Fruit fly (Drosophila melanogaster) whole organism, pupa: Measurements from ENCODE around the gene Ptp99A.

Experiments
- CG10348 ChIP-seq: fragments of 200-800 bp; sonication (Bioruptor generic); IDR thresholded peaks from 2 replicates; pipeline ENCODE4 v1.3.6; 2022; ENCODE audit warnings: missing biosample characterization, missing genetic modification characterization
- CG12605 ChIP-seq: fragments of 200-800 bp; sonication (Bioruptor generic); IDR thresholded peaks from 2 replicates; pipeline ENCODE4 v1.3.6; 2022; ENCODE audit warnings: missing biosample characterization, missing genetic modification characterization
- CG13204 ChIP-seq: fragments of 200-800 bp; sonication (Bioruptor generic); optimal IDR thresholded peaks from 2 replicates; lab custom pipeline; 2018; ENCODE audit warnings: missing biosample characterization, mild to moderate bottlenecking, missing genetic modification characterization, moderate library complexity
- CG14655 ChIP-seq: fragments of 200-800 bp; sonication (Bioruptor generic); optimal IDR thresholded peaks from 3 replicates; lab custom pipeline; 2017; ENCODE audit warnings: mild to moderate bottlenecking, missing biosample characterization, missing genetic modification reagents, missing genetic modification characterization
- CG15710 ChIP-seq: fragments of 200-800 bp; sonication (Bioruptor generic); optimal IDR thresholded peaks from 2 replicates; lab custom pipeline; 2018; ENCODE audit warnings: missing biosample characterization, mild to moderate bottlenecking, missing genetic modification characterization, moderate library complexity
- CG17806 ChIP-seq: fragments of 200-800 bp; sonication (Bioruptor generic); optimal IDR thresholded peaks from 2 replicates; lab custom pipeline; 2018; ENCODE audit warnings: missing biosample characterization, mild to moderate bottlenecking, missing genetic modification characterization, moderate library complexity
- CG32121 ChIP-seq: fragments of 200-800 bp; sonication (Bioruptor generic); IDR thresholded peaks from 2 replicates; pipeline ENCODE4 v1.3.6; 2022; ENCODE audit warnings: missing biosample characterization, missing genetic modification characterization
- CG34367 ChIP-seq: fragments of 200-800 bp; sonication (Bioruptor generic); optimal IDR thresholded peaks from 2 replicates; lab custom pipeline; 2018; ENCODE audit warnings: missing biosample characterization, mild to moderate bottlenecking, missing genetic modification characterization
- CG4496 ChIP-seq: fragments of 200-800 bp; sonication (Bioruptor generic); IDR thresholded peaks from 3 replicates; pipeline ENCODE4 v1.3.6; 2022; ENCODE audit warnings: missing biosample characterization, missing genetic modification characterization
- CG8159 ChIP-seq: fragments of 200-800 bp; sonication (Bioruptor generic); optimal IDR thresholded peaks from 3 replicates; lab custom pipeline; 2018; ENCODE audit warnings: missing biosample characterization, mild to moderate bottlenecking, missing genetic modification characterization, moderate library complexity
- CG8301 ChIP-seq: fragments of 200-800 bp; sonication (Bioruptor generic); optimal IDR thresholded peaks from 2 replicates; lab custom pipeline; 2018; ENCODE audit warnings: missing biosample characterization, mild to moderate bottlenecking, missing genetic modification characterization
- CG9948 ChIP-seq: fragments of 200-800 bp; sonication (Bioruptor generic); optimal IDR thresholded peaks from 2 replicates; lab custom pipeline; 2018; ENCODE audit warnings: missing biosample characterization, mild to moderate bottlenecking, missing genetic modification characterization, moderate library complexity
- D1 ChIP-seq: fragments of 200-800 bp; sonication (Bioruptor generic); optimal IDR thresholded peaks from 2 replicates; lab custom pipeline; 2018; ENCODE audit warnings: missing biosample characterization, mild to moderate bottlenecking, missing genetic modification characterization, moderate library complexity
- EcR ChIP-seq: fragments of 200-800 bp; sonication (Bioruptor generic); optimal IDR thresholded peaks from 3 replicates; lab custom pipeline; 2019; ENCODE audit warnings: missing biosample characterization, missing genetic modification characterization, mild to moderate bottlenecking, moderate library complexity, missing genetic modification reagents
- Ets98B ChIP-seq: fragments of 200-800 bp; sonication (Bioruptor generic); IDR thresholded peaks from 2 replicates; pipeline ENCODE4 v1.3.6; 2022; ENCODE audit warnings: missing biosample characterization, missing genetic modification characterization
- Pif1A ChIP-seq: fragments of 200-800 bp; sonication (Bioruptor generic); optimal IDR thresholded peaks from 3 replicates; lab custom pipeline; 2016; ENCODE audit warnings: missing biosample characterization, missing genetic modification characterization
- Pif1B ChIP-seq: fragments of 200-800 bp; sonication (Bioruptor generic); optimal IDR thresholded peaks from 3 replicates; lab custom pipeline; 2016; ENCODE audit warnings: missing biosample characterization, missing genetic modification characterization
- Snoo ChIP-seq: fragments of 200-800 bp; sonication (Bioruptor generic); optimal IDR thresholded peaks from 3 replicates; lab custom pipeline; 2017; ENCODE audit warnings: missing biosample characterization, mild to moderate bottlenecking, missing genetic modification characterization, inconsistent platforms
- fd96Ca ChIP-seq: fragments of 200-800 bp; sonication (Bioruptor generic); IDR thresholded peaks from 3 replicates; pipeline ENCODE4 v1.3.6; 2022; ENCODE audit warnings: missing biosample characterization, missing genetic modification characterization
- gl ChIP-seq: fragments of 200-800 bp; sonication (Bioruptor generic); optimal IDR thresholded peaks from 2 replicates; lab custom pipeline; 2018; ENCODE audit warnings: missing biosample characterization, mild to moderate bottlenecking, missing genetic modification characterization
- rn ChIP-seq: fragments of 200-800 bp; sonication (Bioruptor generic); IDR thresholded peaks from 2 replicates; pipeline ENCODE4 v1.3.6; 2022; ENCODE audit warnings: missing biosample characterization, missing genetic modification characterization

Gene Ptp99A

DNA sequence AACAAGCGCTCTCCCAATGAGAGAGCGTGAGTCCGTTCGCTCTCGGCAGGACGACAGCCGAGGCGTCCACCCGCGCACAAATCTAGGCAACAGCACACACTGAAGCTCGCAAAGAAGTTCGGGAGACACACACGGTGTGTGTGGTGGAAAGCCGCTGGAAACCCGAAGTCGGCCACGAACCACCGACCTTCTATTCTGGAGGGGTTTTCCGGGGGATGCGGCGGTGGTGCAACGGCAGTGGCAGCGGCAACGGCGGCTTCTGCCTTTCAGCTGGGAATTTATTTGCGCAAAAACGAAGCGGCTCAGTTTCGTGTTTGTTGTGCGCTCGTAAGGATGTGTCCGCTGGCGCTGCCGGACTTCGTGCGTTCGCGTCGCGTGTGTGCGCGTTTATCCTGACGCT, at the start of gene Ptp99A:
TSS of gene Ptp99A (plus strand) at position 305 of the 400 bp plus-strand sequence.
- TF ChIP-seq CG13204 (GFP tag; lab: Kevin White, UChicago) (peak; percentile 65), CG8159 (tag; lab: Kevin White, UChicago) (no peak)

DNA sequence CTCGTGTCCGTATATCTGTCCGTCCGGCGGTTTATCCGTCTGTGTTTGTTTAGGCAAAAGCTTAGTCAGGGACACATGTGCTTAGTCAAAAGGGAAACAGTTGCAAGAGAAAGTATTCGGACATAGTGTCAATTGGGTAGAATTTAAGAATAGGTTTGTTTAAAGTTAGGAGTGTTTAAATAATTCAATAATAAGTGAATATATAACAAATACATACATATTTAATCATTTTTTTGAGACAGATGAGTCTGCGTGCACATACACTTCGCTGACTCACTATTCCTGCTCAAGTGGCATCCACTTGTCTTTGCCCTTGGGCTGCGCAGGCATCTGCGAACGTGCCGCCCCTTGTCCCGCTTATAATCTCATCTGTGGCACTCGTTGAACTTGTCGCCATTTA, 48.8 kb upstream of the Ptp99A start:
- no peak for TF ChIP-seq Pif1B (GFP tag; lab: Kevin White, UChicago)
- TF ChIP-seq CG8301 (tag; lab: Kevin White, UChicago), result no peak
- no peak for TF ChIP-seq CG34367 (tag; lab: Kevin White, UChicago)
- TF ChIP-seq CG4496 (GFP tag; lab: Robert Waterston, UW), result no peak
- no peak for TF ChIP-seq rn
- no peak for TF ChIP-seq CG13204 (GFP tag; lab: Kevin White, UChicago)
- no peak for TF ChIP-seq Snoo (tag; lab: Kevin White, UChicago)
- TF ChIP-seq CG10348, result no peak
- TF ChIP-seq EcR (GFP tag; lab: Kevin White, UChicago), result no peak
- TF ChIP-seq CG17806 (tag; lab: Kevin White, UChicago), result no peak
- TF ChIP-seq Ets98B (GFP tag; lab: Robert Waterston, UW), result no peak

DNA sequence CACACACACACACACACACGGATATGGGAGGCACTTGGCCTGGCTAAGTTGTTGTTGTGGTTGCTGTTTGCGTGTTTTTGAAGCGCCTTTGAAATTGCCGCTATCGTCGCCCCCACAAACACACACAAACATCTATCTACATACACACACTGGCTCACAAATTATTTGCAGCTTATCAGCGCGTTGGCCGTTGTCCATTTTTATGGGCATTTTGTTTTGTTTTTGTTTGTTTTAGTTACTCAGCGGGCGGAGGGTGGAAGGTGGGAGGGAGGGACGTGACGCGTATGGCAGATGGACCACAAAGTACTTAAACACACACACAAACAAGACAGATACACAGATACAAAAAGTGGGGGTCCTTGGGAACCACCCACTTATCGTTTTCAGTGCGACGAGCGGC, 24.0 kb upstream of the Ptp99A start:
- TF ChIP-seq fd96Ca (GFP tag; lab: Robert Waterston, UW), result no peak
- no peak for TF ChIP-seq rn
- TF ChIP-seq Pif1B (GFP tag; lab: Kevin White, UChicago), result no peak
- no peak for TF ChIP-seq CG17806 (tag; lab: Kevin White, UChicago)
- no peak for TF ChIP-seq Pif1A (GFP tag; lab: Kevin White, UChicago)
- no peak for TF ChIP-seq CG32121 (GFP tag; lab: Robert Waterston, UW)
- TF ChIP-seq CG14655, result no peak
- TF ChIP-seq CG8159 (tag; lab: Kevin White, UChicago), result no peak
- TF ChIP-seq D1 (tag; lab: Kevin White, UChicago), result no peak
- no peak for TF ChIP-seq CG10348

DNA sequence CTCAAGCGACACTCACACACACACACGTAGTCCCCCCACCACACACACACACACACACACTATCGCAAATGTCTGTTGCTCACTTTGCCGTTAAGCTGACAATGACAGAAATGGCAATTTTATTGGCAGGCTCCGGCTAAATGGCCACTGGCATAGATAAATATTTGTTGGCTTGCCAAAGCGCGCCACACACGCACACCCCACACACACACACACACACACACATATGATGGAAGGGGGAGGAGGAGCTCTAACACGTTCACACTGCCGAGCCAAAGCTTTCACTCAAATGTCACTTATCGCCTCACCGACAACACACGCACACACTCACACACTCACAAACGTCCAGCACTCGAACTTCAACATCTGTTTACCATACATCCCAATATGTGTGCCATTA, 15.1 kb upstream of the Ptp99A start:
- TF ChIP-seq EcR (GFP tag; lab: Kevin White, UChicago), result no peak

DNA sequence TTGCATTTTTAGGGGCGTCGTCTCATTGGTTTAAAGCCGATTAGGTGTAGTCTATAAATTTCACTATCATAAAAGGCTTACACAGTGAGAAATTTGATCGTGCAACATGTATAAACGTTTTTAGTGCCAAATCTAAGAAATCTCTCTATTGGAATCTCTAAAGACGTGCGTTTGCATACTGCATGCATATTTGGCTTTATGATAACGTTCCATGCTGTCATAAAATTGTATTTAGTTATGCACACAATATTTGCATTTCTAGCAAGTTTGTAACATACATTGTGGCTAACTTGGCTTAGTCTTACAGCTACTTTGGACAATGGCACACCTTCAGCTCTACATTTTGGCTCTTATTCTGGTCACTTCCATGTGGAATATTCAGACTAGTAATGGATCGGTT, 8.4 kb upstream of the Ptp99A start, which contains the start of gene CG45546:
TSS of gene CG45546 (plus strand) at position 301 of the 400 bp plus-strand sequence.
- TF ChIP-seq CG4496 (GFP tag; lab: Robert Waterston, UW) (no peak), gl (tag; lab: Kevin White, UChicago) (no peak), CG14655 (no peak), Snoo (tag; lab: Kevin White, UChicago) (no peak), fd96Ca (GFP tag; lab: Robert Waterston, UW) (no peak), CG10348 (no peak), Pif1B (GFP tag; lab: Kevin White, UChicago) (no peak), CG8301 (tag; lab: Kevin White, UChicago) (no peak), CG34367 (tag; lab: Kevin White, UChicago) (no peak), CG17806 (tag; lab: Kevin White, UChicago) (no peak), D1 (tag; lab: Kevin White, UChicago) (no peak), rn (no peak), CG15710 (tag; lab: Kevin White, UChicago) (no peak), Pif1A (GFP tag; lab: Kevin White, UChicago) (no peak), CG12605 (GFP tag; lab: Robert Waterston, UW) (no peak)

DNA sequence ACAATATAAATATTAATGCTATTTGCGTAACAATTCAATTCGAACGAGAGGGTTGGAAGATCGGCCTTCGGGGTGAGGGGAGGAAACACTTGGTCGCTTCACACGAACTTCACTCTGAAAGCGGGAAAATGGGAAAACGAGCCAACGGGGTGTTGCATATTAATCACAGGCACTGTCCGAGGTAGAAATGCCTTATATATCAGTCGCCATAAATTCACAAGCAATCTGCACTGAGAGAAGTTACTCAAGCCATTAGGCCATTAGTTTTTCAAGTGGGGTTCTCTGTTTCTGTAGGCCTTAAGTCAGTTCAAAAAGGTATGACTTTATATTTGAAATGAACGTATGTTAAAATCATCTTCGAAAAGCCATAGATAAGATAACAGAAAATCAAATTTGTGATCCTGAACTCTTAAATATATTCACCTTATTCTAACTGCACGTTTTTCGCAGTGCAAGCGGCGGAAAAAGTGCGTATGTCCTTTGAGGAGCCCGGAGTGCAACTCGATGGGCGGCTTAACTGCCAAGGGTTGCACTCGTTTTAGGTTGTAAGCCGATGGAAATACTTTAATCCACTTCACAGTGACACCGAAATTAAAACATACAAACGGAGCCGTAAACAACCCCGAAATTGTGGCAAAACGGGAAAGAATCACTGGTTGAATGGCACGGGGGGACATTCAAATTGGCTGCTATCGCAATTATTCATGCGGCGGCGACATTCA, 4.8 kb upstream of the Ptp99A start:
- TF ChIP-seq CG15710 (tag; lab: Kevin White, UChicago) (no peak), CG34367 (tag; lab: Kevin White, UChicago) (no peak), Snoo (tag; lab: Kevin White, UChicago) (no peak), CG10348 (no peak), CG14655 (no peak), CG9948 (tag; lab: Kevin White, UChicago) (no peak), CG12605 (GFP tag; lab: Robert Waterston, UW) (no peak), CG8301 (tag; lab: Kevin White, UChicago) (no peak)

DNA sequence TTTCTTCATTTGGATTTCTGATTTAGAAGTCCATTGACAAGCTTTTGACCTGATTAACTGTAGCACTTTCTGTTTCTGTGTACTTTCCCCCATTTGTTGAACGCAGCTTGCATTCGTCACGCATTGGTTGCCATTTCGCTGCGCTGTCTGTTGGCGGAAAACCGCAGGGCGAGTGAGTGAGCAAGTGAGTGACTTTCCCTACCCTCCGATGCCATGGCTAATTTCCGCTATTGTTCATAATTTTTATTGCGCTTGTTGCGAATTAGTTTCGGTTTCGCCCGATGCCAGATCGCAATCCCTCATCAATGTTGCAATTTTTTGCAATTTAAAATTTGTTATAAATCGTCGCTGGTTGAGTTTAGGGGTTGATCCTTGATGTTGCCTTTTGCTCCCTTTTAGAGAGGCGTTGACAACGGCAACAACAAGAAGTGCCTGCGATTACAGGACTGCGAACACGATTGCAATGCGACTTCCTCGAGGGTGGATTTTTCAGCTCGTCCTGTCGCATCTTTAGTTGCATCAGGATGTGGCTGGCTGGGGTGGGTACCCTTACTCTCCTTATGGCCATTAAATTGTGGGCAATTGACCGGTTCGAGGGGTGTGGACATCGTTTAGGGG, 1.9 kb upstream of the Ptp99A start:
- TF ChIP-seq CG9948 (tag; lab: Kevin White, UChicago) (no peak), fd96Ca (GFP tag; lab: Robert Waterston, UW) (no peak), CG15710 (tag; lab: Kevin White, UChicago) (no peak), CG10348 (no peak), rn (no peak), CG8159 (tag; lab: Kevin White, UChicago) (no peak), CG17806 (tag; lab: Kevin White, UChicago) (no peak), Pif1A (GFP tag; lab: Kevin White, UChicago) (no peak)
